Fruit fly (Drosophila melanogaster): ENCODE data around the gene CG13138.

- TF ChIP-seq CG11294 (GFP tag; IDR thresholded peaks at IDR 0.05) (no peak), dsx (GFP tag; optimal IDR thresholded peaks at IDR 0.05; ENCODE audit: poor library complexity, severe bottlenecking) (no peak), CG15336 (GFP tag; IDR thresholded peaks at IDR 0.05) (no peak)
Observed at dm6 chr2L:10301918-10302317, at the start of gene CG13138.
